Worm (Caenorhabditis elegans) whole organism, young adult: Measurements from ENCODE around the gene srlf-12.

ENCODE experiments used
- Y53G8AR.9 ChIP-seq: fragments of 200-800 bp; sonication (Bioruptor generic); conservative IDR thresholded peaks from 2 replicates; pipeline ENCODE4 v1.3.6; 2022; ENCODE audit warnings: missing genetic modification reagents, missing genetic modification characterization, missing compliant biosample characterization
- ceh-79 ChIP-seq: sonication (generic microtip); optimal IDR thresholded peaks from 2 replicates; lab custom pipeline; 2017; ENCODE audit warnings: mild to moderate bottlenecking, missing genetic modification characterization, missing compliant biosample characterization
- dpl-1 ChIP-seq: fragments of 150-350 bp; optimal IDR thresholded peaks from 2 replicates; lab custom pipeline; 2014; ENCODE audit warnings: missing biosample characterization, missing genetic modification reagents, missing genetic modification characterization
- nhr-27 ChIP-seq: fragments of 200-800 bp; sonication (Bioruptor generic); optimal IDR thresholded peaks from 2 replicates; lab custom pipeline; 2018; ENCODE audit warnings: mild to moderate bottlenecking, missing genetic modification characterization, moderate library complexity, missing compliant biosample characterization
- sptf-2 ChIP-seq: fragments of 200-800 bp; sonication (Bioruptor generic); optimal IDR thresholded peaks from 2 replicates; lab custom pipeline; 2018; ENCODE audit warnings: mild to moderate bottlenecking, missing genetic modification characterization, missing compliant biosample characterization
- xnd-1 ChIP-seq: sonication (generic microtip); optimal IDR thresholded peaks from 2 replicates; lab custom pipeline; 2016; ENCODE audit warnings: missing genotype, missing genetic modification reagents, missing genetic modification characterization, missing compliant biosample characterization
- zfh-2 ChIP-seq: fragments of 200-800 bp; sonication (Bioruptor generic); conservative IDR thresholded peaks from 2 replicates; pipeline ENCODE4 v1.3.6; 2022; ENCODE audit warnings: missing genetic modification reagents, missing genetic modification characterization, missing compliant biosample characterization
- ztf-25 ChIP-seq: fragments of 200-800 bp; sonication (Bioruptor generic); IDR thresholded peaks from 2 replicates; pipeline ENCODE4 v1.3.6; 2022; ENCODE audit warnings: missing genetic modification reagents, missing genetic modification characterization, missing compliant biosample characterization
- ztf-26 ChIP-seq: sonication (generic microtip); optimal IDR thresholded peaks from 2 replicates; lab custom pipeline; 2017; ENCODE audit warnings: missing genetic modification characterization, missing compliant biosample characterization
- ztf-6 ChIP-seq: fragments of 200-800 bp; sonication (Bioruptor generic); IDR thresholded peaks from 2 replicates; pipeline ENCODE4 v1.3.6; 2022; ENCODE audit warnings: missing genetic modification reagents, missing genetic modification characterization, missing compliant biosample characterization

- TF ChIP-seq ztf-6 (GFP tag; lab: Robert Waterston, UW) (no peak), xnd-1 (tag; lab: Kevin White, UChicago) (no peak), zfh-2 (no peak), Y53G8AR.9 (no peak), nhr-27 (no peak), ztf-26 (tag; lab: Kevin White, UChicago) (no peak), dpl-1 (no peak), ceh-79 (tag; lab: Kevin White, UChicago) (no peak), ztf-25 (GFP tag; lab: Robert Waterston, UW) (no peak), sptf-2 (GFP tag; lab: Kevin White, UChicago) (no peak)
Observed at ce11 chrIV:10876844-10877243, 15.0 kb downstream of the srlf-12 start, which contains the start of gene fipr-14.
